Worm (Caenorhabditis elegans) whole organism, early embryonic: ENCODE measurements around the gene B0310.1.

ENCODE experiments used
- B0310.2 ChIP-seq: sonication (generic microtip); optimal IDR thresholded peaks from 2 replicates; lab custom pipeline; 2016; ENCODE audit warnings: mild to moderate bottlenecking, missing genetic modification characterization, missing compliant biosample characterization
- F13C5.2 ChIP-seq: sonication (generic microtip); optimal IDR thresholded peaks from 2 replicates; lab custom pipeline; 2017; ENCODE audit warnings: mild to moderate bottlenecking, missing genetic modification characterization, inconsistent platforms, missing compliant biosample characterization
- aly-1 ChIP-seq: sonication (generic microtip); optimal IDR thresholded peaks from 2 replicates; lab custom pipeline; 2016; ENCODE audit warnings: missing genetic modification characterization, missing compliant biosample characterization
- ama-1 ChIP-seq: fragments of 150-350 bp; optimal IDR thresholded peaks from 2 replicates; lab custom pipeline; 2014
- ceh-13 ChIP-seq: fragments of 200-800 bp; sonication (Bioruptor generic); optimal IDR thresholded peaks from 2 replicates; lab custom pipeline; 2018; ENCODE audit warnings: mild to moderate bottlenecking, missing genetic modification characterization, missing compliant biosample characterization
- ceh-36 ChIP-seq: sonication (generic microtip); optimal IDR thresholded peaks from 2 replicates; lab custom pipeline; 2016; ENCODE audit warnings: missing genetic modification characterization, inconsistent platforms, missing compliant biosample characterization
- ets-7 ChIP-seq: sonication (generic microtip); optimal IDR thresholded peaks from 2 replicates; lab custom pipeline; 2016; ENCODE audit warnings: missing genotype, missing genetic modification characterization, missing compliant biosample characterization
- flt-1 ChIP-seq: fragments of 200-800 bp; sonication (Bioruptor generic); IDR thresholded peaks from 2 replicates; pipeline ENCODE4 v1.3.6; 2022; ENCODE audit warnings: missing genetic modification characterization, missing compliant biosample characterization
- hmbx-1 ChIP-seq: sonication (generic microtip); optimal IDR thresholded peaks from 2 replicates; lab custom pipeline; 2016; ENCODE audit warnings: mild to moderate bottlenecking, missing genetic modification characterization, missing compliant biosample characterization
- hmg-4 ChIP-seq: fragments of 200-800 bp; sonication (Bioruptor generic); optimal IDR thresholded peaks from 2 replicates; lab custom pipeline; 2018; ENCODE audit warnings: mild to moderate bottlenecking, missing genetic modification characterization, missing compliant biosample characterization
- hnd-1 ChIP-seq: sonication (generic microtip); optimal IDR thresholded peaks from 2 replicates; lab custom pipeline; 2016; ENCODE audit warnings: missing genetic modification characterization, missing compliant biosample characterization
- pes-1 ChIP-seq: fragments of 200-800 bp; sonication (Bioruptor generic); IDR thresholded peaks from 2 replicates; pipeline ENCODE4 v1.3.6; 2022; ENCODE audit warnings: missing genetic modification reagents, missing genetic modification characterization, missing compliant biosample characterization
- scrt-1 ChIP-seq: fragments of 200-800 bp; sonication (Bioruptor generic); IDR thresholded peaks from 2 replicates; pipeline ENCODE4 v1.3.6; 2022; ENCODE audit warnings: missing genetic modification characterization, missing compliant biosample characterization
- sea-1 ChIP-seq: fragments of 200-800 bp; sonication (Bioruptor generic); conservative IDR thresholded peaks from 2 replicates; pipeline ENCODE4 v1.3.6; 2022; ENCODE audit warnings: missing genetic modification characterization, missing compliant biosample characterization
- tbx-11 ChIP-seq: fragments of 200-800 bp; sonication (Bioruptor generic); IDR thresholded peaks from 2 replicates; pipeline ENCODE4 v1.3.6; 2022; ENCODE audit warnings: missing genetic modification characterization, missing compliant biosample characterization
- tbx-37 ChIP-seq: fragments of 200-800 bp; sonication (Bioruptor generic); conservative IDR thresholded peaks from 2 replicates; pipeline ENCODE4 v1.3.6; 2022; ENCODE audit warnings: missing genetic modification reagents, missing genetic modification characterization, missing compliant biosample characterization
- tra-4 ChIP-seq: sonication (generic microtip); optimal IDR thresholded peaks from 2 replicates; lab custom pipeline; 2017; ENCODE audit warnings: missing genetic modification characterization, missing compliant biosample characterization

Gene B0310.1

DNA sequence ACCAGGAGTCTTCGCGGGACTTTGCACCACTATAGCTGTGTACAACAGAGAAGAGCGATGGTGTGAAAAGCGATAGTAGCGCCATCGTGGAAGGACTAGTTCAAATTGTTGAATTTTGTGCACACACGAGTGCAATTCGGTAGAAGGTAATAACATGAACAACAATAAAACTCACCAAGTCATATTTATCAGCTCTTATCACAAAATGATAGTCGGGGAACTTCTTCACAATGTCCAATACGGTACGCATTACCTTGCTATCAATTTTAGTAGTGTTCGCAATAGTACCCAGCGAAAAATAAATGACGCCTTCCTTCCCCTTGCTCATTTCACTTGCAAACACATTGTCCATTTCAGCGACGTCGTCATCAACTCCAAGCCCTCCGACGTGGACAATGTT lies 34.6 kb downstream of the B0310.1 start:
- no peak for TF ChIP-seq B0310.2 (tag; lab: Kevin White, UChicago)
- no peak for TF ChIP-seq ceh-36 (tag; lab: Kevin White, UChicago)
- TF ChIP-seq F13C5.2, result no peak
- no peak for TF ChIP-seq tbx-11 (GFP tag; lab: Robert Waterston, UW)
- TF ChIP-seq ama-1, result no peak
- no peak for TF ChIP-seq aly-1
- TF ChIP-seq ets-7 (tag; lab: Kevin White, UChicago), result no peak

DNA sequence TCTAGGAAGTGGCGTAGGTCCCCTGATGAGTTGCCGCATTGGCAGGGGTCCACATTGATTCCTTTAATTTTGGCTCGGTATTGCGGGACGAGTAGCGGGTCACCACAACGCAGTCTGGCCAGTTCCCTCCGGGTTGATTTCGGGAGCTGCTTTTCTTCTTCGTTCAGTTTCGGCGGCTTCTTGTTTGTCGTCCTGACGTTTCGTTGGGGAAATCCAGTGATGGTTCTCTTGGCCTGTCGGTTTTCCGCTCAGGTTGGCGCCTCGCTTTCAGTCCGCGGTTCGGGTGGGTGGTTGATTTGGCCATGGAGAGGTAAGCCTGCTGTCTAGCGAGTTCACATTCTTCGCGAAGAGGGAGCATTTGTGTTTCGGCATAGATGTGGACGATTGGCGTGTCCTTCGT lies 35.7 kb downstream of the B0310.1 start:
- TF ChIP-seq flt-1 (GFP tag; lab: Robert Waterston, UW), result no peak
- no peak for TF ChIP-seq scrt-1 (GFP tag; lab: Robert Waterston, UW)
- no peak for TF ChIP-seq hmbx-1 (tag; lab: Kevin White, UChicago)
- TF ChIP-seq hmg-4 (GFP tag; lab: Kevin White, UChicago), result no peak
- no peak for TF ChIP-seq pes-1
- TF ChIP-seq tbx-37 (GFP tag; lab: Robert Waterston, UW), result no peak
- no peak for TF ChIP-seq aly-1
- no peak for TF ChIP-seq sea-1 (GFP tag; lab: Robert Waterston, UW)
- no peak for TF ChIP-seq ceh-36 (tag; lab: Kevin White, UChicago)
- no peak for TF ChIP-seq tra-4 (tag; lab: Kevin White, UChicago)

DNA sequence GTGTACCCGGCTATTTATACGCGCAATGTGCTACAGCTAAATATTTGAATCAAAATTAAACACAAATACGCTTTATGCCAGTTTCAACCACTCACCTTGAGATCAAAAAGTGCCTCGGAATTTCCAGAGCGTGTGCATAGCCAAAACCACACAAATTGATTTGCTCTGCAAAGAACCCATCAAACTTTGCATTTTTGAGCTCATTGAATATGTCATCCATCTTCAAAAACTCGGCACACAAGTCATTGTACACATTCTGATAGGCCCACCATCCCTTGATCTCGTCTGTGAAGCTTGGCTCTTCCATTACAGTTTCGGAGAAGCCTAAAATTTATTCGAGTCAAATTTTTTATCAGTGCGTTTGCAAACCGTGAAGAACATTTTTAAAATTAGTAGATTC lies 36.4 kb downstream of the B0310.1 start:
- TF ChIP-seq F13C5.2 (no peak), aly-1 (no peak)

DNA sequence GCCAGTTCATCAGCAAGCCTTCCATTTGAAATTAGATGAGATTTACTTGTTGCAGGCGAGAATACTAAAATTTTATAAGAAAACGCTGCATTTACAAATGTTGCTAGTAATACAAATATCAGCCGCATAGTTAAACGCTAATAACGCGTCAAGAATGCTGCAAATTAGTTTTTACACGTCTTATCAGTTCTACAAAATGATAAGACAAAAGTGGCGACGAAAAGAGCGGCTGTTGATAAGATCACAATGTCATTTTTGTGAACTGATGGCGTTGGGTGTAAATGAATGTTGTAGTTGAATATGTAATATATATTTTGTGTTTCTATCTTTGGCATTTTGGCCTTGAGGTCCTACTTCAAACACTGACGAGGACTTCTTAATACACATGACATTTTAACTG lies 37.0 kb downstream of the B0310.1 start, which contains the start of gene ugt-46:
Gene ugt-46, minus strand, starts transcription at position 279 of the 400 bp plus-strand sequence.
- TF ChIP-seq aly-1 (no peak), flt-1 (GFP tag; lab: Robert Waterston, UW) (no peak), pes-1 (no peak), hmbx-1 (tag; lab: Kevin White, UChicago) (no peak), hmg-4 (GFP tag; lab: Kevin White, UChicago) (no peak), tbx-37 (GFP tag; lab: Robert Waterston, UW) (no peak), ets-7 (tag; lab: Kevin White, UChicago) (no peak), ceh-36 (tag; lab: Kevin White, UChicago) (no peak), ceh-13 (no peak), tbx-11 (GFP tag; lab: Robert Waterston, UW) (no peak), F13C5.2 (no peak), tra-4 (tag; lab: Kevin White, UChicago) (no peak), hnd-1 (tag; lab: Kevin White, UChicago) (no peak), ama-1 (no peak), sea-1 (GFP tag; lab: Robert Waterston, UW) (no peak), B0310.2 (tag; lab: Kevin White, UChicago) (no peak), scrt-1 (GFP tag; lab: Robert Waterston, UW) (no peak)

DNA sequence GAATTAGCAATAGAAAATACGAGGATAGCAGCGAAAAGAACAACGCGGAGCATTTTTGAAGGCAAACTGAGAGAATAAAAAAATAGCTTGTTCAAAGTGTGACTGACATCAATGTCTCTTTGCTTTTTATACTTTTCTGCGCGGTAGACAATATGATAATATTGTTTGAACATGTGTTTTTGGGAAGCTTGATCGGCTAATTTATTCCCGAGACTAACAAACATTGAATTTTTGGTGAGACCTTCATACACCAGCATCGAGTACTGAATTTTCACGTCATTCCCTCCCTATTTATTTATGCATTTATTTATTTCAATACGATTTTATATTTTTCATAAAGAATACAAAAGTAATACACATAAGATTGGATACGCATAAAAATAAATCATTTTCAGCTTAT lies 37.9 kb downstream of the B0310.1 start, which contains the start of gene B0310.6:
Gene B0310.6, minus strand, starts transcription at position 101 of the 400 bp plus-strand sequence.
- no peak for TF ChIP-seq tra-4 (tag; lab: Kevin White, UChicago)
- no peak for TF ChIP-seq tbx-11 (GFP tag; lab: Robert Waterston, UW)
- TF ChIP-seq pes-1, result no peak
- TF ChIP-seq aly-1, result no peak
- TF ChIP-seq hmg-4 (GFP tag; lab: Kevin White, UChicago), result no peak
- TF ChIP-seq hmbx-1 (tag; lab: Kevin White, UChicago), result no peak

DNA sequence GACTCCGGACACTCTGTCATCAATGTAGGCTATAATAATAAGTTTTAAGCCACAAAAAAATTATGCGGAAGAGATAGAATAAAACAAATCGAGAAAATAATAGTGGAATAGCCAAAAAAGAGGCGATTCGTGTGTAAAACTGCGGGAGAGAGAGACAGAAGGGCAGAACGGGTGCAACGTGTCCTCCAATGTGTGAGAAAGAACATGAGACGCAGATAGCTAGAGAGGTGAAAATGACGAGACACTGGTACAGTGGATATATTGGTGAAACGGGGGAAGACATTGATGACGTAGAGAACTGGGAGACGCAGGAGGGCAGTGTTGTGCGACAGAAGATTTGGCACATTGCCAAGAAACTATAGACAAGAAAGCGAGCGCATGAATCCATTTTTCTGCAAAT lies 42.7 kb downstream of the B0310.1 start, which contains the start of gene F28C10.3:
Gene F28C10.3, minus strand, starts transcription at position 101 of the 400 bp plus-strand sequence.
- peak; percentile 61 for TF ChIP-seq F13C5.2
- no peak for TF ChIP-seq tbx-11 (GFP tag; lab: Robert Waterston, UW)
- peak; percentile 34 for TF ChIP-seq hmg-4 (GFP tag; lab: Kevin White, UChicago)

DNA sequence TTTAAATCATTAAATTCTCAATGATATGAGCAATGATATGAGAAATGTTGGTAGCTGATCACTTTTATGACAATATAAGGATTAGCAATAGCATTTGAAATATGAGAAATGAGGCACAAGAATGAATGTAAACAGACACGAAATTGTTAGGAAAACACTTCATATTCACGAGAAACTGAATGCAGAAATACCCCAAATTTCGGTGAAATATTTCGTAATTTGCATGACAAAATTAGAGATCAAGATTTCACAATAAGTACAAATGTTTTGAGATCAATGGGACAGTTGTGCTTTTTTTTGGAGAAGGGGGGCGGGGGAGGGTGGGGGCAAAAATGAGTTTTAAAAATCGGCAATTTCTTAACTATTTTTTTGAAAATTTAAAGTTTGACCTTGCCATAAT lies 43.3 kb downstream of the B0310.1 start:
- no peak for TF ChIP-seq hmbx-1 (tag; lab: Kevin White, UChicago)
- TF ChIP-seq ceh-13, result no peak
- TF ChIP-seq ets-7 (tag; lab: Kevin White, UChicago), result no peak
- no peak for TF ChIP-seq tbx-11 (GFP tag; lab: Robert Waterston, UW)
- no peak for TF ChIP-seq scrt-1 (GFP tag; lab: Robert Waterston, UW)
- TF ChIP-seq hmg-4 (GFP tag; lab: Kevin White, UChicago), result no peak
- no peak for TF ChIP-seq F13C5.2
- no peak for TF ChIP-seq ceh-36 (tag; lab: Kevin White, UChicago)
- no peak for TF ChIP-seq ama-1
- no peak for TF ChIP-seq sea-1 (GFP tag; lab: Robert Waterston, UW)
- no peak for TF ChIP-seq tbx-37 (GFP tag; lab: Robert Waterston, UW)
- no peak for TF ChIP-seq tra-4 (tag; lab: Kevin White, UChicago)
- TF ChIP-seq B0310.2 (tag; lab: Kevin White, UChicago), result no peak
- TF ChIP-seq hnd-1 (tag; lab: Kevin White, UChicago), result no peak
- no peak for TF ChIP-seq pes-1
- no peak for TF ChIP-seq aly-1
- TF ChIP-seq flt-1 (GFP tag; lab: Robert Waterston, UW), result no peak

DNA sequence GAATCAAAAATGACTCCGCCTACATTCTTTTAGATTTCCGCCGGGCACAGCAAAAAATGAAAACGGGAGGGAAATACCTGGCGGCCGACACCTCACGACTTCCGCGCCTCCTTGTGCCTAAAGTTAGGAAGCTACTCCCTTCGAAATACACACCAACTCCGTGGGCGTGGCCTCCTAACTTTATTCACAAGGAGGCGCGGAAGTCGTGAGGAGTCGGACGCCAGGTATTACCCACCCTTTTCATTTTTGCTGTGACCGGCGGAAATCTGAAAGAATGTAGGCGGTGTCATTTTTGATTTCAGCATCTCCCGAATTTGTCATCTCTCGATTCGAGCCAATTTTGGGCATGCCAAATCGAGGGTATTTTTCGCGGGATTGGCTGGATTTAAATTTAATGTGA lies 45.1 kb downstream of the B0310.1 start:
- TF ChIP-seq flt-1 (GFP tag; lab: Robert Waterston, UW) (no peak), ama-1 (no peak), B0310.2 (tag; lab: Kevin White, UChicago) (no peak), tra-4 (tag; lab: Kevin White, UChicago) (no peak), sea-1 (GFP tag; lab: Robert Waterston, UW) (no peak), hmbx-1 (tag; lab: Kevin White, UChicago) (no peak), scrt-1 (GFP tag; lab: Robert Waterston, UW) (no peak), tbx-37 (GFP tag; lab: Robert Waterston, UW) (no peak), ceh-36 (tag; lab: Kevin White, UChicago) (no peak)
